Worm (Caenorhabditis elegans): ENCODE results near the gene Y60C6A.3.

DNA sequence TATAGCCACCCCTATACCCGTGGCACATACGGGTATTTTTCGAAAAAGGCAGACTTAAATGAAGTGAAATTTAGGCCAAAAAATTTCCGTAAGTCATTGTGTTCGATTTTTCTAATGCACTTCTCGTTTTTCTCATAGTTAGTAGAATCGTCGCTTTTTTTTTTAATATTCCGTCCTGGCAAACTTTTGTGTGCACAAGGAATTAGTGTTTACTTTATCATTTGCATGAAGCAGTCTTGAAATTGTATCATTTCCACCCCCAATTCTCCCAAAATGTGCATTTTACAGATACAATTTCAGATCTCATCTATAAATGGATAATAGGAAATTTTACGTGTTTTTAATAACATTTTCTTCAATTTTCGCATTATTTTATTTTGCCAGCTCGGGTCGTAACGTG lies 35.3 kb upstream of the Y60C6A.3 start, which contains the start of gene C18G1.6:
- TF ChIP-seq pqm-1 (tag; optimal IDR thresholded peaks at IDR 0.05) (no peak), ttx-3 (tag; optimal IDR thresholded peaks at IDR 0.05) (no peak), fkh-10 (GFP tag; optimal IDR thresholded peaks at IDR 0.05) (no peak), pros-1 (tag; optimal IDR thresholded peaks at IDR 0.05) (no peak), ama-1 (optimal IDR thresholded peaks at IDR 0.05) (no peak), ets-4 (tag; optimal IDR thresholded peaks at IDR 0.05) (no peak), hlh-30 (tag; optimal IDR thresholded peaks at IDR 0.05; ENCODE audit: insufficient read depth) (no peak), gmeb-2 (tag; optimal IDR thresholded peaks at IDR 0.05) (no peak), nhr-11 (tag; optimal IDR thresholded peaks at IDR 0.05) (no peak), ceh-2 (tag; optimal IDR thresholded peaks at IDR 0.05) (no peak)
